Worm (Caenorhabditis elegans) whole organism, late embryonic: ENCODE measurements around the gene srsx-9.

Experiments
- C08G9.2 ChIP-seq: sonication (generic microtip); optimal IDR thresholded peaks from 2 replicates; lab custom pipeline; 2016; ENCODE audit warnings: mild to moderate bottlenecking, missing genetic modification characterization, moderate library complexity, missing compliant biosample characterization
- F13H6.1 ChIP-seq: sonication (generic microtip); optimal IDR thresholded peaks from 2 replicates; lab custom pipeline; 2016; ENCODE audit warnings: missing genetic modification characterization, missing compliant biosample characterization
- K09A11.1 ChIP-seq: sonication (generic microtip); optimal IDR thresholded peaks from 2 replicates; lab custom pipeline; 2017; ENCODE audit warnings: antibody characterized with exemption, mild to moderate bottlenecking, missing genetic modification characterization, missing compliant biosample characterization; ENCODE audit not compliant: insufficient read depth
- T23F11.4 ChIP-seq: fragments of 200-800 bp; sonication (Bioruptor generic); optimal IDR thresholded peaks from 2 replicates; lab custom pipeline; 2018; ENCODE audit warnings: mild to moderate bottlenecking, missing genetic modification characterization, missing compliant biosample characterization
- ahr-1 ChIP-seq: sonication (generic microtip); optimal IDR thresholded peaks from 2 replicates; lab custom pipeline; 2016; ENCODE audit warnings: missing genetic modification characterization, missing compliant biosample characterization
- ama-1 ChIP-seq: fragments of 150-350 bp; optimal IDR thresholded peaks from 2 replicates; lab custom pipeline; 2014
- ceh-18 ChIP-seq: sonication (generic microtip); optimal IDR thresholded peaks from 2 replicates; lab custom pipeline; 2016; ENCODE audit warnings: missing genetic modification characterization, missing compliant biosample characterization
- ceh-30 ChIP-seq: fragments of 150-350 bp; optimal IDR thresholded peaks from 2 replicates; lab custom pipeline; 2014; ENCODE audit warnings: missing biosample characterization, missing genetic modification characterization
- ceh-31 ChIP-seq: sonication (generic microtip); optimal IDR thresholded peaks from 2 replicates; lab custom pipeline; 2016; ENCODE audit warnings: missing genetic modification characterization, missing compliant biosample characterization
- ceh-45 ChIP-seq: fragments of 200-800 bp; sonication (Bioruptor generic); IDR thresholded peaks from 2 replicates; pipeline ENCODE4 v1.3.6; 2022; ENCODE audit warnings: missing genetic modification reagents, missing genetic modification characterization, missing compliant biosample characterization
- ceh-48 ChIP-seq: sonication (generic microtip); optimal IDR thresholded peaks from 2 replicates; lab custom pipeline; 2016; ENCODE audit warnings: missing genetic modification characterization, inconsistent platforms, missing compliant biosample characterization
- ceh-9 ChIP-seq: sonication (generic microtip); optimal IDR thresholded peaks from 2 replicates; lab custom pipeline; 2016; ENCODE audit warnings: mild to moderate bottlenecking, missing genetic modification characterization, inconsistent platforms, missing compliant biosample characterization
- che-1 ChIP-seq: sonication (generic microtip); optimal IDR thresholded peaks from 2 replicates; lab custom pipeline; 2016; ENCODE audit warnings: mild to moderate bottlenecking, missing genetic modification characterization, missing compliant biosample characterization
- dmd-4 ChIP-seq: sonication (generic microtip); optimal IDR thresholded peaks from 2 replicates; lab custom pipeline; 2016; ENCODE audit warnings: borderline replicate concordance, missing genetic modification characterization, missing compliant biosample characterization
- dve-1 ChIP-seq: sonication (generic microtip); optimal IDR thresholded peaks from 2 replicates; lab custom pipeline; 2017; ENCODE audit warnings: antibody characterized with exemption, mild to moderate bottlenecking, missing genetic modification characterization, missing compliant biosample characterization
- elt-2 ChIP-seq: sonication (generic microtip); optimal IDR thresholded peaks from 2 replicates; lab custom pipeline; 2016; ENCODE audit warnings: missing genetic modification reagents, missing genetic modification characterization, missing compliant biosample characterization
- elt-4 ChIP-seq: sonication (generic microtip); optimal IDR thresholded peaks from 2 replicates; lab custom pipeline; 2016; ENCODE audit warnings: missing genetic modification characterization, missing compliant biosample characterization
- ets-4 ChIP-seq: sonication (generic microtip); optimal IDR thresholded peaks from 2 replicates; lab custom pipeline; 2016; ENCODE audit warnings: missing genetic modification characterization, missing compliant biosample characterization
- eyg-1 ChIP-seq: sonication (generic microtip); optimal IDR thresholded peaks from 2 replicates; lab custom pipeline; 2016; ENCODE audit warnings: missing genotype, missing genetic modification characterization, missing compliant biosample characterization
- fkh-10 ChIP-seq: fragments of 150-350 bp; optimal IDR thresholded peaks from 2 replicates; lab custom pipeline; 2014; ENCODE audit warnings: missing biosample characterization, missing genetic modification reagents, missing genetic modification characterization
- fkh-6 ChIP-seq: sonication (generic microtip); optimal IDR thresholded peaks from 2 replicates; lab custom pipeline; 2016; ENCODE audit warnings: missing genetic modification characterization, missing compliant biosample characterization
- hlh-6 ChIP-seq: sonication (generic microtip); optimal IDR thresholded peaks from 2 replicates; lab custom pipeline; 2016; ENCODE audit warnings: missing genotype, missing genetic modification characterization, missing compliant biosample characterization
- lim-6 ChIP-seq: sonication (generic microtip); optimal IDR thresholded peaks from 2 replicates; lab custom pipeline; 2016; ENCODE audit warnings: missing genetic modification characterization, missing compliant biosample characterization
- lin-11 ChIP-seq: fragments of 200-800 bp; sonication (Bioruptor generic); optimal IDR thresholded peaks from 2 replicates; lab custom pipeline; 2018; ENCODE audit warnings: mild to moderate bottlenecking, missing genetic modification characterization, missing compliant biosample characterization
- madf-2 ChIP-seq: sonication (generic microtip); optimal IDR thresholded peaks from 2 replicates; lab custom pipeline; 2017; ENCODE audit warnings: missing genetic modification characterization, missing compliant biosample characterization
- mec-3 ChIP-seq: sonication (generic microtip); optimal IDR thresholded peaks from 2 replicates; lab custom pipeline; 2016; ENCODE audit warnings: borderline replicate concordance, missing genetic modification characterization, missing compliant biosample characterization
- nfya-1 ChIP-seq: sonication (generic microtip); optimal IDR thresholded peaks from 2 replicates; lab custom pipeline; 2017; ENCODE audit warnings: missing genetic modification characterization, mild to moderate bottlenecking, missing compliant biosample characterization, antibody characterized with exemption, moderate library complexity
- odd-2 ChIP-seq: sonication (generic microtip); optimal IDR thresholded peaks from 2 replicates; lab custom pipeline; 2017; ENCODE audit warnings: antibody characterized with exemption, mild to moderate bottlenecking, missing genetic modification characterization, missing compliant biosample characterization
- pag-3 ChIP-seq: sonication (generic microtip); optimal IDR thresholded peaks from 2 replicates; lab custom pipeline; 2016; ENCODE audit warnings: missing compliant biosample characterization, missing genetic modification characterization, borderline replicate concordance
- pat-9 ChIP-seq: fragments of 200-800 bp; sonication (Bioruptor generic); optimal IDR thresholded peaks from 2 replicates; lab custom pipeline; 2018; ENCODE audit warnings: mild to moderate bottlenecking, missing genetic modification characterization, moderate library complexity, missing compliant biosample characterization
- sdc-2 ChIP-seq: sonication (generic microtip); optimal IDR thresholded peaks from 2 replicates; lab custom pipeline; 2016; ENCODE audit warnings: missing genotype, missing genetic modification characterization, missing compliant biosample characterization
- unc-3 ChIP-seq, 2 experiments: fragments of 200-800 bp in 1 of 2; sonication (Bioruptor generic) in 1 of 2; sonication (generic microtip) in 1 of 2; conservative IDR thresholded peaks in 1 of 2; optimal IDR thresholded peaks in 1 of 2; 2 replicates each; pipeline versions ENCODE4 v1.3.6 to Lab custom; 2016 to 2022; ENCODE audit warnings: missing compliant biosample characterization in 2 of 2, missing genetic modification characterization in 2 of 2, missing genetic modification reagents in 1 of 2
- unc-42 ChIP-seq: sonication (generic microtip); optimal IDR thresholded peaks from 2 replicates; lab custom pipeline; 2016; ENCODE audit warnings: missing genotype, missing genetic modification characterization, missing compliant biosample characterization
- unc-55 ChIP-seq: sonication (generic microtip); optimal IDR thresholded peaks from 2 replicates; lab custom pipeline; 2017; ENCODE audit warnings: missing biosample characterization, missing genetic modification reagents, missing genetic modification characterization
- zip-5 ChIP-seq: sonication (generic microtip); optimal IDR thresholded peaks from 2 replicates; lab custom pipeline; 2016; ENCODE audit warnings: missing genetic modification characterization, missing compliant biosample characterization
- ztf-16 ChIP-seq: sonication (generic microtip); optimal IDR thresholded peaks from 2 replicates; lab custom pipeline; 2017; ENCODE audit warnings: missing genetic modification characterization, missing compliant biosample characterization

srsx-9 gene

DNA sequence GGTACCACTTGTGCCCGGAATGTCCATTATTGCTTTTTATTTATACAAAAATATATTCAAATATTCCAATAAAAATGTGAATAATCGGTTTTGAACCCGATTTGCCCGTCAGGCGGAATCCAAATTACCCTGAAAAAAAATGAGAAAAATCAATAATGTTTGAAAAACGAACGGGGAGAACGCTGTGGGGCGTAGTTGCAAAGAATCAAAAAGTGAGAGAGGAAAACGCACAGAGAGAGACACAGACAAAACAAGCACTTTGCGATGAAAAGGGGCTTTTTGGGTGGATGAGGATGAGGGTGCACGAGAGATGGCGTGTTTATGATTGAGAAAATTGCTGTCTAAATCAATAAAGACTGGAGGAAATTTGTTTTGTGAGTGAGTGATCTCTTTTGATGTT lies 9.9 kb downstream of the srsx-9 start, which contains the start of gene tam-1:
Gene tam-1, minus strand, starts transcription at position 135 of the 400 bp plus-strand sequence.
- TF ChIP-seq nfya-1 (tag; lab: Kevin White, UChicago), result peak; percentile 14
- TF ChIP-seq sdc-2, result no peak
- TF ChIP-seq unc-42, result peak; percentile 33
- TF ChIP-seq ceh-48 (tag; lab: Kevin White, UChicago), result peak; percentile 27
- TF ChIP-seq ahr-1 (tag; lab: Kevin White, UChicago), result no peak
- TF ChIP-seq unc-55 (GFP tag; lab: Kevin White, UChicago), result peak; percentile 13

- TF ChIP-seq ceh-31 (tag; lab: Kevin White, UChicago), result no peak
- no peak for TF ChIP-seq unc-42
- no peak for TF ChIP-seq fkh-10 (GFP tag; lab: Kevin White, UChicago)
- TF ChIP-seq odd-2 (tag; lab: Kevin White, UChicago), result no peak
Measured at ce11 chrV:4960686-4961085, 12.2 kb downstream of the srsx-9 start.

ce11 chrV:4957619-4958018 lies 15.2 kb downstream of the srsx-9 start:
- TF ChIP-seq che-1 (tag; lab: Kevin White, UChicago) (no peak), lim-6 (tag; lab: Kevin White, UChicago) (no peak), C08G9.2 (tag; lab: Kevin White, UChicago) (no peak), fkh-6 (tag; lab: Kevin White, UChicago) (no peak), ceh-31 (tag; lab: Kevin White, UChicago) (no peak), ahr-1 (tag; lab: Kevin White, UChicago) (no peak), lin-11 (tag; lab: Kevin White, UChicago) (no peak), ceh-18 (no peak), K09A11.1 (tag; lab: Kevin White, UChicago) (no peak), ceh-45 (GFP tag; lab: Robert Waterston, UW) (no peak), T23F11.4 (GFP tag; lab: Kevin White, UChicago) (no peak), dmd-4 (tag; lab: Kevin White, UChicago) (no peak), ztf-16 (tag; lab: Kevin White, UChicago) (no peak), pat-9 (tag; lab: Kevin White, UChicago) (no peak)

- no peak for TF ChIP-seq unc-3 (GFP tag; conservative IDR thresholded peaks at IDR 0.05; lab: Robert Waterston, UW)
- TF ChIP-seq unc-3 (tag; optimal IDR thresholded peaks at IDR 0.05; lab: Kevin White, UChicago), result no peak
- TF ChIP-seq ceh-9 (tag; lab: Kevin White, UChicago), result no peak
- no peak for TF ChIP-seq lin-11 (tag; lab: Kevin White, UChicago)
- TF ChIP-seq dve-1 (tag; lab: Kevin White, UChicago), result no peak
- no peak for TF ChIP-seq C08G9.2 (tag; lab: Kevin White, UChicago)
Measured at ce11 chrV:4956529-4956928, 16.3 kb downstream of the srsx-9 start, which contains the start of gene str-208. Gene str-208 (plus strand): TSS chrV:4956829.

ce11 chrV:4951434-4951833 lies 21.4 kb downstream of the srsx-9 start, which contains the start of gene str-207:
Gene str-207 (plus strand): TSS chrV:4951734.
- TF ChIP-seq unc-42 (no peak), zip-5 (tag; lab: Kevin White, UChicago) (no peak), ama-1 (lab: Kevin White, UChicago) (no peak), hlh-6 (tag; lab: Kevin White, UChicago) (no peak), dmd-4 (tag; lab: Kevin White, UChicago) (no peak), eyg-1 (tag; lab: Kevin White, UChicago) (no peak), elt-4 (no peak), fkh-10 (GFP tag; lab: Kevin White, UChicago) (no peak), che-1 (tag; lab: Kevin White, UChicago) (no peak), mec-3 (tag; lab: Kevin White, UChicago) (no peak)
- TF ChIP-seq, all 69 proteins: peak for 0

- TF ChIP-seq ceh-30 (tag; lab: Kevin White, UChicago) (no peak), F13H6.1 (tag; lab: Kevin White, UChicago) (no peak), ets-4 (no peak), elt-2 (no peak), pag-3 (no peak), ceh-9 (tag; lab: Kevin White, UChicago) (no peak), sdc-2 (no peak), pat-9 (tag; lab: Kevin White, UChicago) (no peak), madf-2 (no peak)
- TF ChIP-seq, all 69 proteins: peak for 0
Measured at ce11 chrV:4948635-4949034, 24.2 kb downstream of the srsx-9 start, which contains the start of gene str-209. Gene str-209 (plus strand): TSS chrV:4948935.
